Worm (Caenorhabditis elegans): ENCODE results near the gene ptp-2.

ptp-2 gene

ce11 chrII:5931904-5932764 is 13.7 kb downstream of the ptp-2 start:
- TF ChIP-seq hpl-2 (GFP tag; optimal IDR thresholded peaks at IDR 0.05) (no peak), lin-13 (GFP tag; optimal IDR thresholded peaks at IDR 0.05) (no peak), mef-2 (tag; optimal IDR thresholded peaks at IDR 0.05) (no peak), lin-15B (tag; optimal IDR thresholded peaks at IDR 0.05) (no peak), egl-13 (tag; optimal IDR thresholded peaks at IDR 0.05) (no peak), xbp-1 (tag; optimal IDR thresholded peaks at IDR 0.05) (no peak), fos-1 (tag; optimal IDR thresholded peaks at IDR 0.05) (no peak), lir-3 (tag; optimal IDR thresholded peaks at IDR 0.05; ENCODE audit: poor library complexity) (no peak), hlh-4 (tag; optimal IDR thresholded peaks at IDR 0.05) (no peak), lin-14 (GFP tag; optimal IDR thresholded peaks at IDR 0.05) (peak; percentile 81), Y116A8C.19 (tag; optimal IDR thresholded peaks at IDR 0.05; ENCODE audit: borderline replicate concordance) (no peak), rnt-1 (tag; optimal IDR thresholded peaks at IDR 0.05) (peak; percentile 76), ceh-90 (tag; optimal IDR thresholded peaks at IDR 0.05) (no peak), ceh-8 (GFP tag; optimal IDR thresholded peaks at IDR 0.05) (no peak), alr-1 (tag; optimal IDR thresholded peaks at IDR 0.05; ENCODE audit: borderline replicate concordance) (no peak), nhr-19 (GFP tag; conservative IDR thresholded peaks at IDR 0.05) (peak; percentile 65), isw-1 (GFP tag; IDR thresholded peaks at IDR 0.05) (no peak), snu-23 (GFP tag; optimal IDR thresholded peaks at IDR 0.05) (peak; percentile 47), ztf-11 (tag; optimal IDR thresholded peaks at IDR 0.05) (no peak), mab-9 (GFP tag; IDR thresholded peaks at IDR 0.05) (no peak), nhr-237 (tag; optimal IDR thresholded peaks at IDR 0.05) (no peak), nhr-71 (tag; optimal IDR thresholded peaks at IDR 0.05) (peak; percentile 84), unc-98 (GFP tag; IDR thresholded peaks at IDR 0.05) (no peak), unc-30 (tag; optimal IDR thresholded peaks at IDR 0.05) (no peak), sup-37 (GFP tag; optimal IDR thresholded peaks at IDR 0.05) (no peak), unc-130 (tag; optimal IDR thresholded peaks at IDR 0.05) (peak; percentile 54), pqm-1 (tag; optimal IDR thresholded peaks at IDR 0.05) (no peak), elt-2 (tag; optimal IDR thresholded peaks at IDR 0.05) (peak; percentile 60), nhr-90 (tag; optimal IDR thresholded peaks at IDR 0.05; ENCODE audit: poor library complexity) (peak; percentile 14), ceh-82 (tag; optimal IDR thresholded peaks at IDR 0.05) (no peak), nhr-77 (tag; optimal IDR thresholded peaks at IDR 0.05) (no peak), nhr-20 (tag; optimal IDR thresholded peaks at IDR 0.05) (peak; percentile 67), zip-4 (GFP tag; optimal IDR thresholded peaks at IDR 0.05) (no peak), elt-3 (tag; optimal IDR thresholded peaks at IDR 0.05) (peak in 1 of 6 experiments; percentile 48), aha-1 (tag; optimal IDR thresholded peaks at IDR 0.05) (no peak), ets-5 (GFP tag; IDR thresholded peaks at IDR 0.05) (no peak), pax-3 (tag; optimal IDR thresholded peaks at IDR 0.05) (no peak), nhr-11 (tag; optimal IDR thresholded peaks at IDR 0.05) (no peak), nhr-76 (tag; optimal IDR thresholded peaks at IDR 0.05) (no peak), ama-1 (optimal IDR thresholded peaks at IDR 0.05) (no peak), efl-3 (GFP tag; optimal IDR thresholded peaks at IDR 0.05) (no peak), unc-62 (GFP tag; optimal IDR thresholded peaks at IDR 0.05) (no peak), ces-1 (GFP tag; optimal IDR thresholded peaks at IDR 0.05) (no peak), lin-35 (GFP tag; optimal IDR thresholded peaks at IDR 0.05) (peak in 1 of 2 experiments; percentile 16), dpl-1 (GFP tag; optimal IDR thresholded peaks at IDR 0.05) (no peak), nhr-85 (tag) (peak; percentile 74), tbx-2 (tag; optimal IDR thresholded peaks at IDR 0.05) (peak; percentile 26), irx-1 (tag; optimal IDR thresholded peaks at IDR 0.05) (no peak), C04F5.9 (tag; optimal IDR thresholded peaks at IDR 0.05) (no peak), egl-27 (tag; optimal IDR thresholded peaks at IDR 0.05) (no peak), lin-39 (tag; optimal IDR thresholded peaks at IDR 0.05) (peak; percentile 77)

Measured in whole organism, L1 larva.